Fruit fly (Drosophila melanogaster) whole organism, embryonic: ENCODE results near the gene defl.

ENCODE experiments used
- Bdp1 ChIP-seq: fragments of 200-800 bp; sonication (Bioruptor generic); optimal IDR thresholded peaks from 3 replicates; lab custom pipeline; 2016; ENCODE audit warnings: missing biosample characterization, missing genetic modification characterization
- CG10274 ChIP-seq: fragments of 200-800 bp; sonication (Bioruptor generic); optimal IDR thresholded peaks from 3 replicates; lab custom pipeline; 2017; ENCODE audit warnings: missing biosample characterization, mild to moderate bottlenecking, missing genetic modification characterization
- CG12391 ChIP-seq: fragments of 200-800 bp; sonication (Bioruptor generic); optimal IDR thresholded peaks from 3 replicates; lab custom pipeline; 2018; ENCODE audit warnings: missing biosample characterization, mild to moderate bottlenecking, missing genetic modification characterization, moderate library complexity
- CG12744 ChIP-seq: fragments of 200-800 bp; sonication (Bioruptor generic); optimal IDR thresholded peaks from 2 replicates; lab custom pipeline; 2016; ENCODE audit warnings: missing biosample characterization, missing genetic modification characterization
- CG13894 ChIP-seq: fragments of 200-800 bp; sonication (Bioruptor generic); optimal IDR thresholded peaks from 3 replicates; lab custom pipeline; 2018; ENCODE audit warnings: missing biosample characterization, mild to moderate bottlenecking, missing genetic modification characterization, moderate library complexity
- CG16779 ChIP-seq: fragments of 200-800 bp; sonication (Bioruptor generic); IDR thresholded peaks from 2 replicates; pipeline ENCODE4 v1.3.6; 2022; ENCODE audit warnings: missing biosample characterization, missing genetic modification characterization
- CG17359 ChIP-seq: fragments of 200-800 bp; sonication (Bioruptor generic); optimal IDR thresholded peaks from 3 replicates; lab custom pipeline; 2018; ENCODE audit warnings: missing biosample characterization, mild to moderate bottlenecking, missing genetic modification characterization, moderate library complexity
- CG17385 ChIP-seq: fragments of 200-800 bp; sonication (Bioruptor generic); optimal IDR thresholded peaks from 3 replicates; lab custom pipeline; 2018; ENCODE audit warnings: missing biosample characterization, mild to moderate bottlenecking, missing genetic modification characterization
- CG18764 ChIP-seq: fragments of 200-800 bp; sonication (Bioruptor generic); optimal IDR thresholded peaks from 3 replicates; lab custom pipeline; 2016; ENCODE audit warnings: missing biosample characterization, missing genetic modification characterization
- CG2875 ChIP-seq: fragments of 200-800 bp; sonication (Bioruptor generic); optimal IDR thresholded peaks from 2 replicates; lab custom pipeline; 2017; ENCODE audit warnings: missing biosample characterization, mild to moderate bottlenecking, missing genetic modification characterization, missing genetic modification reagents
- CG3163 ChIP-seq: fragments of 200-800 bp; sonication (Bioruptor generic); optimal IDR thresholded peaks from 3 replicates; lab custom pipeline; 2016; ENCODE audit warnings: missing biosample characterization, missing genetic modification characterization
- CG33213 ChIP-seq: fragments of 200-800 bp; sonication (Bioruptor generic); optimal IDR thresholded peaks from 3 replicates; lab custom pipeline; 2016; ENCODE audit warnings: missing biosample characterization, missing genetic modification characterization
- CG33557 ChIP-seq: fragments of 200-800 bp; sonication (Bioruptor generic); optimal IDR thresholded peaks from 2 replicates; lab custom pipeline; 2019; ENCODE audit warnings: missing biosample characterization, mild to moderate bottlenecking, missing genetic modification characterization, moderate library complexity
- CG34376 ChIP-seq: fragments of 200-800 bp; sonication (Bioruptor generic); optimal IDR thresholded peaks from 2 replicates; lab custom pipeline; 2018; ENCODE audit warnings: missing biosample characterization, mild to moderate bottlenecking, missing genetic modification characterization
- CG4404 ChIP-seq: fragments of 200-800 bp; sonication (Bioruptor generic); IDR thresholded peaks from 2 replicates; pipeline ENCODE4 v1.3.6; 2022; ENCODE audit warnings: missing biosample characterization, missing genetic modification characterization
- CG6813 ChIP-seq: fragments of 200-800 bp; sonication (Bioruptor generic); optimal IDR thresholded peaks from 2 replicates; lab custom pipeline; 2017; ENCODE audit warnings: missing biosample characterization, missing genetic modification characterization, mild to moderate bottlenecking, moderate library complexity, missing genetic modification reagents
- CG6854 ChIP-seq: fragments of 200-800 bp; sonication (Bioruptor generic); optimal IDR thresholded peaks from 3 replicates; lab custom pipeline; 2017; ENCODE audit warnings: missing biosample characterization, mild to moderate bottlenecking, missing genetic modification characterization
- CkIIα-i1 ChIP-seq: fragments of 200-800 bp; sonication (Bioruptor generic); IDR thresholded peaks from 2 replicates; pipeline ENCODE4 v1.3.6; 2022; ENCODE audit warnings: missing biosample characterization, missing genetic modification characterization
- Dad ChIP-seq: fragments of 200-800 bp; sonication (Bioruptor generic); optimal IDR thresholded peaks from 3 replicates; lab custom pipeline; 2016; ENCODE audit warnings: missing biosample characterization, missing genetic modification characterization
- Dbx ChIP-seq: fragments of 200-800 bp; sonication (Bioruptor generic); IDR thresholded peaks from 3 replicates; pipeline ENCODE4 v1.3.6; 2022; ENCODE audit warnings: missing biosample characterization, missing genetic modification characterization
- Dref ChIP-seq: fragments of 200-800 bp; sonication (Bioruptor generic); IDR thresholded peaks from 2 replicates; pipeline ENCODE4 v1.3.6; 2022; ENCODE audit warnings: missing biosample characterization, missing genetic modification characterization
- Ets65A ChIP-seq: fragments of 200-800 bp; sonication (Bioruptor generic); peaks from one replicate; lab custom pipeline; 2016; ENCODE audit warnings: missing biosample characterization, missing genetic modification characterization
- Hmx ChIP-seq: fragments of 200-800 bp; sonication (Bioruptor generic); optimal IDR thresholded peaks from 2 replicates; lab custom pipeline; 2016; ENCODE audit warnings: missing biosample characterization, missing genetic modification characterization
- MTF-1 ChIP-seq: fragments of 200-800 bp; sonication (Bioruptor generic); optimal IDR thresholded peaks from 2 replicates; lab custom pipeline; 2018; ENCODE audit warnings: missing biosample characterization, mild to moderate bottlenecking, missing genetic modification characterization, borderline replicate concordance
- Myb ChIP-seq: fragments of 200-800 bp; sonication (Bioruptor generic); optimal IDR thresholded peaks from 2 replicates; lab custom pipeline; 2016; ENCODE audit warnings: missing biosample characterization, missing genetic modification characterization
- Poxn ChIP-seq: fragments of 200-800 bp; sonication (Bioruptor generic); IDR thresholded peaks from 2 replicates; pipeline ENCODE4 v1.3.6; 2022; ENCODE audit warnings: missing biosample characterization, missing genetic modification characterization
- Sin3A ChIP-seq: fragments of >200 bp; optimal IDR thresholded peaks from 2 replicates; lab custom pipeline; 2018
- Sox102F ChIP-seq: fragments of 200-800 bp; sonication (Bioruptor generic); optimal IDR thresholded peaks from 2 replicates; lab custom pipeline; 2018; ENCODE audit warnings: missing biosample characterization, mild to moderate bottlenecking, missing genetic modification characterization, moderate library complexity
- Ssrp ChIP-seq: fragments of 200-800 bp; sonication (Bioruptor generic); optimal IDR thresholded peaks from 2 replicates; lab custom pipeline; 2018; ENCODE audit warnings: missing biosample characterization, mild to moderate bottlenecking, missing genetic modification characterization, moderate library complexity
- Stat92E ChIP-seq, 3 experiments: fragments of >200 bp in 2 of 3; fragments of 200-800 bp in 1 of 3; sonication (Bioruptor generic) in 1 of 3; optimal IDR thresholded peaks; 2 replicates each; lab custom pipeline; 2017 to 2019; ENCODE audit warnings: missing biosample characterization in 3 of 3, missing genetic modification characterization in 3 of 3, mild to moderate bottlenecking in 1 of 3, moderate library complexity in 1 of 3
- amos ChIP-seq: fragments of 200-800 bp; sonication (Bioruptor generic); IDR thresholded peaks from 2 replicates; pipeline ENCODE4 v1.3.6; 2022; ENCODE audit warnings: missing biosample characterization, missing genetic modification characterization; ENCODE audit not compliant: partially characterized antibody
- ato ChIP-seq: fragments of 200-800 bp; sonication (Bioruptor generic); IDR thresholded peaks from 2 replicates; pipeline ENCODE4 v1.3.6; 2022; ENCODE audit warnings: missing biosample characterization, missing genetic modification characterization; ENCODE audit not compliant: partially characterized antibody
- bsh ChIP-seq, 2 experiments: fragments of 200-800 bp; sonication (Bioruptor generic); optimal IDR thresholded peaks; 2 replicates each; lab custom pipeline; 2017 to 2018; ENCODE audit warnings: mild to moderate bottlenecking in 2 of 2, missing biosample characterization in 2 of 2, missing genetic modification characterization in 2 of 2, moderate library complexity in 1 of 2
- chif ChIP-seq, 2 experiments: fragments of 200-800 bp; sonication (Bioruptor generic); optimal IDR thresholded peaks; 3 replicates each; lab custom pipeline; 2016; ENCODE audit warnings: missing biosample characterization in 2 of 2, missing genetic modification characterization in 2 of 2
- corto ChIP-seq: fragments of 200-800 bp; sonication (Bioruptor generic); optimal IDR thresholded peaks from 2 replicates; lab custom pipeline; 2016; ENCODE audit warnings: missing biosample characterization, mild to moderate bottlenecking, missing genetic modification characterization, moderate library complexity
- crc ChIP-seq: fragments of 200-800 bp; sonication (Bioruptor generic); optimal IDR thresholded peaks from 2 replicates; lab custom pipeline; 2016; ENCODE audit warnings: missing biosample characterization, missing genetic modification characterization
- emc ChIP-seq: fragments of 200-800 bp; sonication (Bioruptor generic); optimal IDR thresholded peaks from 2 replicates; lab custom pipeline; 2016; ENCODE audit warnings: missing biosample characterization, missing genetic modification characterization
- gsb-n ChIP-seq: fragments of 200-800 bp; sonication (Bioruptor generic); optimal IDR thresholded peaks from 3 replicates; lab custom pipeline; 2018; ENCODE audit warnings: missing biosample characterization, mild to moderate bottlenecking, missing genetic modification characterization
- hb ChIP-seq: fragments of 200-800 bp; sonication (Bioruptor generic); IDR thresholded peaks from 3 replicates; pipeline ENCODE4 v1.3.6; 2022; ENCODE audit warnings: missing biosample characterization, missing genetic modification characterization; ENCODE audit not compliant: partially characterized antibody
- ind ChIP-seq: fragments of 200-800 bp; sonication (Bioruptor generic); optimal IDR thresholded peaks from 3 replicates; lab custom pipeline; 2016; ENCODE audit warnings: missing biosample characterization, missing genetic modification characterization
- lab ChIP-seq: fragments of 200-800 bp; sonication (Bioruptor generic); optimal IDR thresholded peaks from 3 replicates; lab custom pipeline; 2017; ENCODE audit warnings: missing biosample characterization, missing genetic modification characterization, mild to moderate bottlenecking, moderate library complexity, missing genetic modification reagents
- nerfin-1 ChIP-seq: fragments of 200-800 bp; sonication (Bioruptor generic); optimal IDR thresholded peaks from 3 replicates; lab custom pipeline; 2019; ENCODE audit warnings: missing biosample characterization, mild to moderate bottlenecking, missing genetic modification characterization, moderate library complexity
- org-1 ChIP-seq: fragments of 200-800 bp; sonication (Bioruptor generic); optimal IDR thresholded peaks from 2 replicates; lab custom pipeline; 2017; ENCODE audit warnings: missing biosample characterization, missing genetic modification characterization
- row ChIP-seq: fragments of 200-800 bp; sonication (Bioruptor generic); IDR thresholded peaks from 3 replicates; pipeline ENCODE4 v1.3.6; 2022; ENCODE audit warnings: missing biosample characterization, missing genetic modification characterization
- sens-2 ChIP-seq: fragments of 200-800 bp; sonication (Bioruptor generic); IDR thresholded peaks from 2 replicates; pipeline ENCODE4 v1.3.6; 2022; ENCODE audit warnings: missing biosample characterization, missing genetic modification characterization
- seq ChIP-seq: fragments of 200-800 bp; sonication (Bioruptor generic); IDR thresholded peaks from 2 replicates; pipeline ENCODE4 v1.3.6; 2022; ENCODE audit warnings: missing biosample characterization, missing genetic modification characterization
- sisA ChIP-seq: fragments of 200-800 bp; sonication (Bioruptor generic); IDR thresholded peaks from 2 replicates; pipeline ENCODE4 v1.3.6; 2022; ENCODE audit warnings: missing biosample characterization, missing genetic modification characterization
- tna ChIP-seq: fragments of 200-800 bp; sonication (Bioruptor generic); IDR thresholded peaks from 2 replicates; pipeline ENCODE4 v1.3.6; 2022; ENCODE audit warnings: missing biosample characterization, missing genetic modification characterization; ENCODE audit not compliant: partially characterized antibody
- ttk ChIP-seq: fragments of 200-800 bp; sonication (Bioruptor generic); IDR thresholded peaks from 2 replicates; pipeline ENCODE4 v2.1.2; 2022; ENCODE audit warnings: missing biosample characterization, missing genetic modification characterization
- zfh2 ChIP-seq: fragments of 200-800 bp; sonication (Bioruptor generic); optimal IDR thresholded peaks from 2 replicates; lab custom pipeline; 2016; ENCODE audit warnings: missing biosample characterization, missing genetic modification characterization

The defl gene

DNA sequence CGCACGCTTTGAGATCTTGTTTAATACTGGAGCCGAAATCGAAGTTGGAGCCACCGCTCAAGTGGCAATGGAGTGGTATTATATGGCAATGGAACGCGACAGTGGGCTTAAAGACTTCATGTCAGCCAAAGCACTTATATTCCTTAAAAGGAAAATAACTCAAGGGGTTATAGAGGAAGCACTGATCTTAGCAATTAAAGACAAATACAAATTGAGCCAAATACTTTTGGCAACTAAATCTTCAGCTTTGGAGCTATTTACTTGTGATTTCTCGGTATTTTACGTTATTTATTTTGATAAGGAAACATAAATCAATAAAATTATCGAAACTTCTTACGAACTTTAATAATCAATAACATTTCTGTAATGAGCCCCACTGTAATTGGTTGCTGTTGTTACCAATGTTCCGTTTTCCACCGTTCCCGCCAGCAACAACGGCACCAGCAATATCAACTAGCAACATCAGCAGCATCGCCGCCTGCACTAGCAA is 20.9 kb downstream of the defl start (continued):
- peak; percentile 74 to 83 for TF ChIP-seq bsh (GFP tag; optimal IDR thresholded peaks at IDR 0.05; lab: Kevin White, UChicago)
- TF ChIP-seq row (GFP tag; lab: Robert Waterston, UW) = peak; percentile 84
- peak; percentile 49 to 81 for TF ChIP-seq chif (GFP tag; optimal IDR thresholded peaks at IDR 0.05; lab: Kevin White, UChicago)
- peak; percentile 53 for TF ChIP-seq CG13894 (tag; lab: Kevin White, UChicago)
- peak; percentile 92 for TF ChIP-seq CG18764 (GFP tag; lab: Kevin White, UChicago)
- TF ChIP-seq Stat92E (GFP tag; optimal IDR thresholded peaks at IDR 0.05; lab: Kevin White, UChicago) = no peak
- peak; percentile 91 for TF ChIP-seq ttk (GFP tag; lab: Robert Waterston, UW)
- peak; percentile 30 for TF ChIP-seq nerfin-1 (tag; lab: Kevin White, UChicago)
- peak; percentile 77 for TF ChIP-seq CG6813
- peak; percentile 61 for TF ChIP-seq CG10274
- TF ChIP-seq Dref (GFP tag; lab: Robert Waterston, UW) = no peak
- peak; percentile 92 for TF ChIP-seq sisA (GFP tag; lab: Robert Waterston, UW)
- TF ChIP-seq CG2875 (GFP tag; lab: Kevin White, UChicago) = peak; percentile 82
- peak; percentile 62 for TF ChIP-seq Ets65A (GFP tag; lab: Kevin White, UChicago)
- peak; percentile 80 for TF ChIP-seq gsb-n
- TF ChIP-seq tna (GFP tag; lab: Robert Waterston, UW) = no peak
- peak; percentile 44; the same call in 1 of the 2 replicates for TF ChIP-seq CkIIα-i1 (GFP tag; lab: Robert Waterston, UW)
- no peak for TF ChIP-seq Poxn (GFP tag; lab: Robert Waterston, UW)
- no peak for TF ChIP-seq crc (GFP tag; lab: Kevin White, UChicago)
- no peak for TF ChIP-seq Sin3A (lab: Kevin White, UChicago)
- peak; percentile 69; the same call in 2 of the 3 replicates for TF ChIP-seq Dbx (GFP tag; lab: Robert Waterston, UW)
- TF ChIP-seq Myb (GFP tag; lab: Kevin White, UChicago) = peak; percentile 66
- TF ChIP-seq corto = peak; percentile 89
- no peak for TF ChIP-seq ato (GFP tag; lab: Robert Waterston, UW)
- TF ChIP-seq CG4404 (GFP tag; lab: Robert Waterston, UW) = peak; percentile 69
- TF ChIP-seq CG33213 (GFP tag; lab: Kevin White, UChicago) = peak; percentile 78
- TF ChIP-seq Bdp1 = peak; percentile 5
- peak; percentile 84 for TF ChIP-seq seq (GFP tag; lab: Robert Waterston, UW)
- TF ChIP-seq CG17385 (GFP tag; lab: Kevin White, UChicago) = peak; percentile 74
- TF ChIP-seq zfh2 (GFP tag; lab: Kevin White, UChicago) = peak; percentile 45
- TF ChIP-seq CG12391 (tag; lab: Kevin White, UChicago) = peak; percentile 81
- TF ChIP-seq CG33557 (GFP tag; lab: Kevin White, UChicago) = peak; percentile 72
- TF ChIP-seq MTF-1 = peak; percentile 76
- peak; percentile 51 for TF ChIP-seq Dad (GFP tag; lab: Kevin White, UChicago)
- peak; percentile 61 for TF ChIP-seq CG34376 (GFP tag; lab: Kevin White, UChicago)
- TF ChIP-seq CG6854 (GFP tag; lab: Kevin White, UChicago) = peak; percentile 65
- TF ChIP-seq Hmx (GFP tag; lab: Kevin White, UChicago) = peak; percentile 19
- TF ChIP-seq Ssrp (tag; lab: Kevin White, UChicago) = peak; percentile 74
- TF ChIP-seq hb = no peak
- TF ChIP-seq CG12744 (GFP tag; lab: Kevin White, UChicago) = peak; percentile 64
- TF ChIP-seq lab (GFP tag; lab: Kevin White, UChicago) = peak; percentile 93
- peak; percentile 76 for TF ChIP-seq Sox102F
- TF ChIP-seq emc (GFP tag; lab: Kevin White, UChicago) = peak; percentile 40
- TF ChIP-seq org-1 (GFP tag; lab: Kevin White, UChicago) = peak; percentile 83
- peak; percentile 94 for TF ChIP-seq ind (GFP tag; lab: Kevin White, UChicago)
- peak; percentile 71 for TF ChIP-seq sens-2 (GFP tag; lab: Robert Waterston, UW)
- TF ChIP-seq CG17359 (tag; lab: Kevin White, UChicago) = peak; percentile 88
- no peak for TF ChIP-seq amos (GFP tag; lab: Robert Waterston, UW)
- TF ChIP-seq CG3163 (GFP tag; lab: Kevin White, UChicago) = peak; percentile 27
- TF ChIP-seq CG16779 = 0 out of 2 replicates have a peak, but pooled peaks have one; percentile 42
